Fruit fly (Drosophila melanogaster): ENCODE data around the gene CG46339.

CG46339 gene

DNA sequence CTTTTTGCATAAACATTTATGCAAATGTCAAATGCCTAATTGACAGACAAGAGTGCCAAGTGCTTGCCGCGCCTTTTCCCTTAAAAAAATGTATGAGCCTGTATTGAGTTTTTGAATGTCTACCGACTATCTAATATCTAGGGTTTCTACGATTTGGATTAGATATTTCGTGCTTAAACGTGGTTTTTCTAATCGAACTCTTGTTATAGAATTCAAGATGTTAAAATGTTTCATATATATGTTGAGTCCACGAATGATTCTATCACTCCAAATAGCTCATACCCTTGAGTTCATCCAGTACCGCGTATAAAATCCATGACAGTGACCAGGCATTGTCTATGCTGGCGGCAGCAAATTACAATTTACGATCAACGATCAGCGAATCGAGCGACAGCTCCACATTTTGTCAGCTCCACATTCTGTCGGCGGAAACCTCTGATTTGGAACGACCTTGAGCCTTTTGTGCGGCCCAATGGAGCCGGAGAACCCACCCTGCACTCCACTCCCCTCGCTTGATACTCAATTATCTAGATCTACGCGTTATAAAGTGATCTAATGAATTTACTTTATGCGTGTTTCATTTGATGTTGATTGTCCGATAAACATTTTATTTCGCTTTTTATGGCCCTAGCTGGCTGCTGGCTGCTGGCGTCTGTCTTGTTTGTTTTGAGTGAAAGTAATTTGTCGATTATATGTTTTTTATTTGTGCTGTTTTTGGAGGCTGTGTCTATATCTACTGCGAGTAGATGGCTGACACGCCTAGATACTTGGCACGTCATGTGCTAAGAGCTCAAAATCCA, 8.7 kb upstream of the CG46339 start:
- TF ChIP-seq dsf (GFP tag; optimal IDR thresholded peaks at IDR 0.05; ENCODE audit: borderline replicate concordance) (no peak), sage (GFP tag; optimal IDR thresholded peaks at IDR 0.05) (no peak), Myc (optimal IDR thresholded peaks at IDR 0.05) (no peak), usp (GFP tag; optimal IDR thresholded peaks at IDR 0.05) (no peak), psq (GFP tag; optimal IDR thresholded peaks at IDR 0.05) (no peak), Dif (GFP tag; optimal IDR thresholded peaks at IDR 0.05; ENCODE audit: partially characterized antibody) (no peak), woc (GFP tag; optimal IDR thresholded peaks at IDR 0.05) (no peak), OdsH (GFP tag; optimal IDR thresholded peaks at IDR 0.05) (no peak), Rel (GFP tag; optimal IDR thresholded peaks at IDR 0.05) (no peak), Rel (tag; optimal IDR thresholded peaks at IDR 0.05) (no peak), tai (GFP tag; optimal IDR thresholded peaks at IDR 0.05) (no peak), Sp1 (GFP tag; optimal IDR thresholded peaks at IDR 0.05) (no peak), Hnf4 (GFP tag; optimal IDR thresholded peaks at IDR 0.05) (no peak), dl (GFP tag; optimal IDR thresholded peaks at IDR 0.05; ENCODE audit: insufficient read depth in 1 of 2, partially characterized antibody in 2 of 2) (no peak), jim (GFP tag; optimal IDR thresholded peaks at IDR 0.05) (no peak), brk (GFP tag; optimal IDR thresholded peaks at IDR 0.05) (no peak), Jra (GFP tag; optimal IDR thresholded peaks at IDR 0.05) (no peak), CG9705 (GFP tag; optimal IDR thresholded peaks at IDR 0.05) (no peak)

DNA sequence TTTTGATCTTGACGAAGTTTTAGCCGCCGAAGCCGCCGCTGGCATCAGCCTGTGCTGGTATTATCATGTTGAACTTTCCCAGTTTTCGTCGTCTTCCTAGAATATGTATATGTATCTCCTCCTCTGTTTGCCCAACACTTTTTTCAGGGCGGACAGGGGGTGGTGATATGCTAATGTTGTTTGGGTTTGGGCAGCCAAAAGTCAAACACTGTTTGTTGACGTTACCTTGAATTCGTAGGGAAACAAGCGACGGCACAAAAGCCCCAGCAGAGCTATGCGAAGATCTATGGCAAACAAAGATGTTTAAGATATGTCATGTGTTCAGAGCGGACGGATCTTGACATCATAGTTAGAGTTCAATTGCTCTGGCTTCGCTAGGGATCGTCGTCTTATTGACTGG, 6.8 kb upstream of the CG46339 start:
- TF ChIP-seq foxo (GFP tag; optimal IDR thresholded peaks at IDR 0.05), result no peak
- TF ChIP-seq CrebA (GFP tag; optimal IDR thresholded peaks at IDR 0.05; ENCODE audit: borderline replicate concordance), result no peak
- TF ChIP-seq Abd-B (GFP tag; optimal IDR thresholded peaks at IDR 0.05), result no peak
- no peak for TF ChIP-seq Hr78 (GFP tag; optimal IDR thresholded peaks at IDR 0.05)
- no peak for TF ChIP-seq Jra (GFP tag; optimal IDR thresholded peaks at IDR 0.05)
- TF ChIP-seq jim (GFP tag; optimal IDR thresholded peaks at IDR 0.05), result no peak
- TF ChIP-seq sv (GFP tag; optimal IDR thresholded peaks at IDR 0.05), result no peak
- TF ChIP-seq Vsx2 (GFP tag; optimal IDR thresholded peaks at IDR 0.05; ENCODE audit: partially characterized antibody), result no peak
- TF ChIP-seq fru (GFP tag; optimal IDR thresholded peaks at IDR 0.05), result no peak
- no peak for TF ChIP-seq h (GFP tag; optimal IDR thresholded peaks at IDR 0.05)
- TF ChIP-seq Hnf4 (GFP tag; optimal IDR thresholded peaks at IDR 0.05), result no peak
- no peak for TF ChIP-seq Sp1 (GFP tag; optimal IDR thresholded peaks at IDR 0.05)
- TF ChIP-seq N (GFP tag; optimal IDR thresholded peaks at IDR 0.05), result no peak
- TF ChIP-seq tai (GFP tag; optimal IDR thresholded peaks at IDR 0.05), result no peak
- TF ChIP-seq Mio (GFP tag; optimal IDR thresholded peaks at IDR 0.05), result no peak

dm6 chr3R:26912615-26913014, 2.9 kb upstream of the CG46339 start, which contains the start of gene Ets97D:
Ets97D (minus strand) TSS chr3R:26912886.
- no peak for TF ChIP-seq dmrt93B (GFP tag; optimal IDR thresholded peaks at IDR 0.05)
- no peak for TF ChIP-seq fru (GFP tag; optimal IDR thresholded peaks at IDR 0.05)
- TF ChIP-seq sv (GFP tag; optimal IDR thresholded peaks at IDR 0.05), result no peak
- TF ChIP-seq Dif (GFP tag; optimal IDR thresholded peaks at IDR 0.05; ENCODE audit: partially characterized antibody), result no peak
- TF ChIP-seq Dfd (GFP tag; optimal IDR thresholded peaks at IDR 0.05), result no peak
- no peak for TF ChIP-seq Abd-B (GFP tag; optimal IDR thresholded peaks at IDR 0.05)
- no peak for TF ChIP-seq Myc (optimal IDR thresholded peaks at IDR 0.05)
- no peak for TF ChIP-seq dsf (GFP tag; optimal IDR thresholded peaks at IDR 0.05; ENCODE audit: borderline replicate concordance)
- TF ChIP-seq Hr83 (GFP tag; optimal IDR thresholded peaks at IDR 0.05; ENCODE audit: poor library complexity, severe bottlenecking), result no peak
- TF ChIP-seq N (GFP tag; optimal IDR thresholded peaks at IDR 0.05), result no peak
- no peak for TF ChIP-seq foxo (GFP tag; optimal IDR thresholded peaks at IDR 0.05)
- no peak for TF ChIP-seq rgr (GFP tag; optimal IDR thresholded peaks at IDR 0.05)
- TF ChIP-seq pan (optimal IDR thresholded peaks at IDR 0.05), result no peak

- TF ChIP-seq Hnf4 (GFP tag; optimal IDR thresholded peaks at IDR 0.05) (no peak), tai (GFP tag; optimal IDR thresholded peaks at IDR 0.05) (no peak), sage (GFP tag; optimal IDR thresholded peaks at IDR 0.05) (no peak), Mio (GFP tag; optimal IDR thresholded peaks at IDR 0.05) (no peak), psq (GFP tag; optimal IDR thresholded peaks at IDR 0.05) (no peak), usp (GFP tag; optimal IDR thresholded peaks at IDR 0.05) (no peak), Sp1 (GFP tag; optimal IDR thresholded peaks at IDR 0.05) (no peak), lola (GFP tag; optimal IDR thresholded peaks at IDR 0.05) (no peak), foxo (GFP tag; optimal IDR thresholded peaks at IDR 0.05) (no peak), Jra (GFP tag; optimal IDR thresholded peaks at IDR 0.05) (no peak), jim (GFP tag; optimal IDR thresholded peaks at IDR 0.05) (no peak), Rel (GFP tag; optimal IDR thresholded peaks at IDR 0.05) (no peak), Rel (tag; optimal IDR thresholded peaks at IDR 0.05) (no peak), N (GFP tag; optimal IDR thresholded peaks at IDR 0.05) (no peak)
These were observed 3.3 kb downstream of the CG46339 start for dm6 chr3R:26918857-26919256.
